Worm (Caenorhabditis elegans): ENCODE results near the gene F43G6.17.

ce11 chrII:11835208-11835607 lies 32.7 kb downstream of the F43G6.17 start, which contains the start of gene T27D12.6:
- TF ChIP-seq unc-62 (GFP tag; optimal IDR thresholded peaks at IDR 0.05): no peak
- TF ChIP-seq fos-1 (tag; optimal IDR thresholded peaks at IDR 0.05): no peak
- no peak for TF ChIP-seq lin-35 (GFP tag; optimal IDR thresholded peaks at IDR 0.05)
- TF ChIP-seq aly-2 (tag; optimal IDR thresholded peaks at IDR 0.05): no peak
- TF ChIP-seq nhr-11 (tag; optimal IDR thresholded peaks at IDR 0.05): no peak
- TF ChIP-seq sup-37 (GFP tag; optimal IDR thresholded peaks at IDR 0.05): no peak
- no peak for TF ChIP-seq ceh-82 (tag; optimal IDR thresholded peaks at IDR 0.05)
- TF ChIP-seq Y116A8C.19 (tag; optimal IDR thresholded peaks at IDR 0.05; ENCODE audit: borderline replicate concordance): no peak

All from whole organism, L1 larva.